Worm (Caenorhabditis elegans): ENCODE measurements around the gene B0244.9.

Gene B0244.9

DNA sequence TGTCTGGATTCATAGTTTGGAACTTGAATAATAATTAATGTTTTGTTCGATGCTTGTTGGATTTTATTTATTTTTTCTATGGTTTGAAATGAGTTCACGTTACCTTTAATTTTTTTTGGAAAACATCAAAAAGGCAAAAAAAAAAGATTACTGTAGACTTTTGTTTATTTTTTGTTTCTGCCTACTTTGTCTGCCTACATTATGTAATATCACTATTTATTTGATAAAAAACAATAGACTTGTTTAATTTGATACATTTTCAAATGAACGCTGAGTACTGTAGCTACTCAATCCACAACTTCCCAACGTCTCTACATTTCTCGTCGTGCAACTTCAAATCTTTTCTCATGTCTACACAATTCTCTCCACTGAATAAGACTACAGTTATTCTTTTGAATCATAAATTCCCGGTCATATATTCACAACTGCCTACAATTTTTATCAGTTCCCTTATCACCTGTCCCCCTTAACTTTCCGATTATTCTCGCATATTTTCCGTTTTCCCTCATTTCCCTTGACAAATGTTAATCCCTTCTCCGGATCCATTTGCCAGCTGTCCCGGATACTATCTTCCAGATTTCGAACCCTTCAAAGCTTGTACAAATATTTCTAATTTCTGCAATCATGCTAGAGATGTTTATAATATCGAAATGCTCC, at the start of gene B0244.9, which contains the start of gene B0244.7:
Gene B0244.9, minus strand, starts transcription at position 51 of the 657 bp plus-strand sequence.
Gene B0244.7, plus strand, starts transcription at position 522 of the 657 bp plus-strand sequence.
- TF ChIP-seq nhr-6 (tag; optimal IDR thresholded peaks at IDR 0.05) (no peak), nhr-25 (tag; optimal IDR thresholded peaks at IDR 0.05; ENCODE audit: borderline replicate concordance, insufficient read depth) (no peak), pqm-1 (tag; optimal IDR thresholded peaks at IDR 0.05) (peak; percentile 56), nhr-28 (tag; optimal IDR thresholded peaks at IDR 0.05) (peak; percentile 62), fos-1 (tag; optimal IDR thresholded peaks at IDR 0.05) (no peak), unc-39 (tag; optimal IDR thresholded peaks at IDR 0.05) (no peak), F37D6.2 (tag; optimal IDR thresholded peaks at IDR 0.05) (no peak), unc-130 (GFP tag; optimal IDR thresholded peaks at IDR 0.05) (no peak), nhr-77 (tag; optimal IDR thresholded peaks at IDR 0.05) (no peak), attf-4 (tag; optimal IDR thresholded peaks at IDR 0.05) (no peak), lir-3 (tag; optimal IDR thresholded peaks at IDR 0.05) (no peak), ceh-20 (GFP tag; IDR thresholded peaks at IDR 0.05) (no peak), lsy-2 (tag; optimal IDR thresholded peaks at IDR 0.05) (no peak), lim-7 (GFP tag; IDR thresholded peaks at IDR 0.05) (no peak), F49E8.2 (tag; optimal IDR thresholded peaks at IDR 0.05; ENCODE audit: borderline replicate concordance) (no peak)

DNA sequence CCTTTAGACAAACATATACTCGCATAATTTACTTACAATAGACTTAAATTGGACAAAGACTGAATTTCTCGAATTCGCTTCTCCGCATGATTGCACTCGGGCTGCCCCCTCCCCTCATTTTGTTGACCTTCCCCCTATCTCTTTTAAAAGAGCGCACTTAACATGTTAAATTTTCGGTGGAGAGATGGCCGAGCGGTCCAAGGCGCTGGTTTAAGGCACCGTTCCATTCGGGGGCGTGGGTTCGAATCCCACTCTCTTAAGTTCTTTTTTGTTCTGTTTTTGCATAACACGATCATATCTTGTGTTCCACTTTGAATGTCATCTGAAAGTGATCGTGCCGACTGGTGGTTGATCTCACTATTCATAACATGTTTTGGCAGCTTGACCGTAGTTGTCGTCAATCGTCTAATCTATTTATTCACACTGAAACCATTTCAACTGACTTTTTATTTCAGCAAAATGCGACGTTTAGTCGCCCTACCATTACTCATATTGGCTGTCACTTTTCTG, 39.0 kb upstream of the B0244.9 start, which contains the start of gene cutl-23:
Gene cutl-23, plus strand, starts transcription at position 460 of the 510 bp plus-strand sequence.
- TF ChIP-seq dmd-9 (GFP tag; IDR thresholded peaks at IDR 0.05), result 0 out of 2 replicates have a peak, but pooled peaks have one; percentile 41
- no peak for TF ChIP-seq tag-97 (GFP tag; IDR thresholded peaks at IDR 0.05)
- peak in 1 of 2 experiments; percentile 10 for TF ChIP-seq hif-1 (tag; optimal IDR thresholded peaks at IDR 0.05)
- no peak for TF ChIP-seq pqm-1 (tag; optimal IDR thresholded peaks at IDR 0.05)
- no peak for TF ChIP-seq unc-62 (GFP tag; optimal IDR thresholded peaks at IDR 0.05 in 1 of 2)
- TF ChIP-seq unc-62 (tag; optimal IDR thresholded peaks at IDR 0.05), result no peak
- no peak for TF ChIP-seq nhr-48 (tag; optimal IDR thresholded peaks at IDR 0.05)
- no peak for TF ChIP-seq F49E8.2 (tag; optimal IDR thresholded peaks at IDR 0.05; ENCODE audit: borderline replicate concordance)
- TF ChIP-seq ceh-20 (GFP tag; IDR thresholded peaks at IDR 0.05), result 0 out of 2 replicates have a peak, but pooled peaks have one; percentile 30
- TF ChIP-seq nhr-111 (GFP tag; optimal IDR thresholded peaks at IDR 0.05), result no peak
- TF ChIP-seq mdl-1 (tag; optimal IDR thresholded peaks at IDR 0.05), result no peak
- peak; percentile 59; the same call in 1 of the 2 replicates for TF ChIP-seq F44E2.7 (GFP tag; IDR thresholded peaks at IDR 0.05)
- TF ChIP-seq ctbp-1 (GFP tag; IDR thresholded peaks at IDR 0.05), result peak; percentile 72
- TF ChIP-seq arid-1 (GFP tag; conservative IDR thresholded peaks at IDR 0.05), result peak; percentile 61; the same call in 1 of the 2 replicates
- peak; percentile 81 for TF ChIP-seq dmd-8 (GFP tag; IDR thresholded peaks at IDR 0.05)
- TF ChIP-seq daf-8 (GFP tag; IDR thresholded peaks at IDR 0.05), result no peak
- no peak for TF ChIP-seq ztf-11 (tag; optimal IDR thresholded peaks at IDR 0.05)
- TF ChIP-seq hlh-11 (tag; optimal IDR thresholded peaks at IDR 0.05), result peak; percentile 19
- no peak for TF ChIP-seq skn-1 (tag; optimal IDR thresholded peaks at IDR 0.05)
- TF ChIP-seq Y105C5A.15 (GFP tag; IDR thresholded peaks at IDR 0.05), result 0 out of 2 replicates have a peak, but pooled peaks have one; percentile 54
- peak; percentile 80; the same call in 1 of the 2 replicates for TF ChIP-seq F26F4.8 (GFP tag; conservative IDR thresholded peaks at IDR 0.05)
- peak; percentile 35 for TF ChIP-seq Y5F2A.4 (GFP tag; optimal IDR thresholded peaks at IDR 0.05)
- TF ChIP-seq aha-1 (tag), result no peak
- TF ChIP-seq snpc-1.2 (GFP tag; IDR thresholded peaks at IDR 0.05), result peak; percentile 65
- TF ChIP-seq nhr-237 (tag; optimal IDR thresholded peaks at IDR 0.05), result no peak
- no peak for TF ChIP-seq spr-3 (GFP tag; optimal IDR thresholded peaks at IDR 0.05)
- TF ChIP-seq zfp-2 (tag; optimal IDR thresholded peaks at IDR 0.05), result no peak
- no peak for TF ChIP-seq fos-1 (tag; optimal IDR thresholded peaks at IDR 0.05)
- TF ChIP-seq madf-9 (GFP tag; conservative IDR thresholded peaks at IDR 0.05), result peak; percentile 68
- 0 out of 2 replicates have a peak, but pooled peaks have one; percentile 29 for TF ChIP-seq lin-1 (GFP tag; IDR thresholded peaks at IDR 0.05)
- TF ChIP-seq nhr-42 (GFP tag; IDR thresholded peaks at IDR 0.05), result no peak
- peak; percentile 71; the same call in 1 of the 2 replicates for TF ChIP-seq D1046.2 (GFP tag; IDR thresholded peaks at IDR 0.05)
- TF ChIP-seq egl-43 (GFP tag; IDR thresholded peaks at IDR 0.05), result peak; percentile 85
- no peak for TF ChIP-seq dve-1 (tag; optimal IDR thresholded peaks at IDR 0.05; ENCODE audit: insufficient read depth)
- TF ChIP-seq ceh-44 (GFP tag; IDR thresholded peaks at IDR 0.05), result peak; percentile 61; the same call in 1 of the 2 replicates
- no peak for TF ChIP-seq nhr-10 (tag; optimal IDR thresholded peaks at IDR 0.05)
- peak; percentile 60; the same call in 1 of the 2 replicates for TF ChIP-seq T26A8.4 (GFP tag; IDR thresholded peaks at IDR 0.05)

All from whole organism, L4 larva.